Worm (Caenorhabditis elegans) whole organism, early embryonic: ENCODE results near the gene F02H6.6.

ENCODE experiments used
- B0310.2 ChIP-seq: sonication (generic microtip); optimal IDR thresholded peaks from 2 replicates; lab custom pipeline; 2016; ENCODE audit warnings: mild to moderate bottlenecking, missing genetic modification characterization, missing compliant biosample characterization
- ama-1 ChIP-seq: fragments of 150-350 bp; optimal IDR thresholded peaks from 2 replicates; lab custom pipeline; 2014
- ceh-13 ChIP-seq: fragments of 200-800 bp; sonication (Bioruptor generic); optimal IDR thresholded peaks from 2 replicates; lab custom pipeline; 2018; ENCODE audit warnings: mild to moderate bottlenecking, missing genetic modification characterization, missing compliant biosample characterization
- ets-7 ChIP-seq: sonication (generic microtip); optimal IDR thresholded peaks from 2 replicates; lab custom pipeline; 2016; ENCODE audit warnings: missing genotype, missing genetic modification characterization, missing compliant biosample characterization
- flt-1 ChIP-seq: fragments of 200-800 bp; sonication (Bioruptor generic); IDR thresholded peaks from 2 replicates; pipeline ENCODE4 v1.3.6; 2022; ENCODE audit warnings: missing genetic modification characterization, missing compliant biosample characterization
- hmbx-1 ChIP-seq: sonication (generic microtip); optimal IDR thresholded peaks from 2 replicates; lab custom pipeline; 2016; ENCODE audit warnings: mild to moderate bottlenecking, missing genetic modification characterization, missing compliant biosample characterization
- hmg-4 ChIP-seq: fragments of 200-800 bp; sonication (Bioruptor generic); optimal IDR thresholded peaks from 2 replicates; lab custom pipeline; 2018; ENCODE audit warnings: mild to moderate bottlenecking, missing genetic modification characterization, missing compliant biosample characterization
- pes-1 ChIP-seq: fragments of 200-800 bp; sonication (Bioruptor generic); IDR thresholded peaks from 2 replicates; pipeline ENCODE4 v1.3.6; 2022; ENCODE audit warnings: missing genetic modification reagents, missing genetic modification characterization, missing compliant biosample characterization
- scrt-1 ChIP-seq: fragments of 200-800 bp; sonication (Bioruptor generic); IDR thresholded peaks from 2 replicates; pipeline ENCODE4 v1.3.6; 2022; ENCODE audit warnings: missing genetic modification characterization, missing compliant biosample characterization
- tbx-37 ChIP-seq: fragments of 200-800 bp; sonication (Bioruptor generic); conservative IDR thresholded peaks from 2 replicates; pipeline ENCODE4 v1.3.6; 2022; ENCODE audit warnings: missing genetic modification reagents, missing genetic modification characterization, missing compliant biosample characterization
- tra-4 ChIP-seq: sonication (generic microtip); optimal IDR thresholded peaks from 2 replicates; lab custom pipeline; 2017; ENCODE audit warnings: missing genetic modification characterization, missing compliant biosample characterization

- no peak for TF ChIP-seq hmg-4 (GFP tag; lab: Kevin White, UChicago)
- no peak for TF ChIP-seq tra-4 (tag; lab: Kevin White, UChicago)
- TF ChIP-seq tbx-37 (GFP tag; lab: Robert Waterston, UW), result no peak
- no peak for TF ChIP-seq B0310.2 (tag; lab: Kevin White, UChicago)
- no peak for TF ChIP-seq ceh-13
- TF ChIP-seq ama-1, result no peak
- no peak for TF ChIP-seq pes-1
- TF ChIP-seq hmbx-1 (tag; lab: Kevin White, UChicago), result no peak
- TF ChIP-seq flt-1, result no peak
- TF ChIP-seq scrt-1 (GFP tag; lab: Robert Waterston, UW), result no peak
- no peak for TF ChIP-seq ets-7 (tag; lab: Kevin White, UChicago)
Observed at ce11 chrIV:14196176-14196575, 34.5 kb downstream of the F02H6.6 start, which contains the start of gene F02H6.2.
